Worm (Caenorhabditis elegans) whole organism, L3 larva: ENCODE measurements around the gene C09H10.4.

Experiments
- R02D3.7 ChIP-seq: fragments of 150-350 bp; optimal IDR thresholded peaks from 2 replicates; lab custom pipeline; 2014; ENCODE audit warnings: missing biosample characterization, missing genetic modification characterization
- ZK546.5 ChIP-seq: sonication (generic microtip); optimal IDR thresholded peaks from 2 replicates; lab custom pipeline; 2017; ENCODE audit warnings: missing biosample characterization, missing genetic modification characterization
- aly-2 ChIP-seq: fragments of 150-350 bp; optimal IDR thresholded peaks from 2 replicates; lab custom pipeline; 2014; ENCODE audit warnings: missing biosample characterization, missing genetic modification characterization
- ama-1 ChIP-seq: fragments of 150-350 bp; optimal IDR thresholded peaks from 2 replicates; lab custom pipeline; 2018
- ceh-28 ChIP-seq: fragments of 150-350 bp; optimal IDR thresholded peaks from 2 replicates; lab custom pipeline; 2014; ENCODE audit warnings: missing biosample characterization, missing genetic modification reagents, missing genetic modification characterization
- ceh-9 ChIP-seq: sonication (generic microtip); optimal IDR thresholded peaks from 2 replicates; lab custom pipeline; 2018; ENCODE audit warnings: missing biosample characterization, missing genetic modification characterization
- daf-12 ChIP-seq: fragments of 150-350 bp; optimal IDR thresholded peaks from 2 replicates; lab custom pipeline; 2014; ENCODE audit warnings: missing biosample characterization, missing genetic modification reagents, missing genetic modification characterization
- egl-5 ChIP-seq: fragments of 150-350 bp; optimal IDR thresholded peaks from 2 replicates; lab custom pipeline; 2017; ENCODE audit warnings: missing biosample characterization, missing genetic modification reagents, missing genetic modification characterization, inconsistent platforms
- elt-1 ChIP-seq: fragments of 150-350 bp; optimal IDR thresholded peaks from 2 replicates; lab custom pipeline; 2014; ENCODE audit warnings: missing biosample characterization, missing genetic modification characterization
- elt-2 ChIP-seq: sonication (generic microtip); optimal IDR thresholded peaks from 2 replicates; lab custom pipeline; 2016; ENCODE audit warnings: missing genetic modification reagents, mild to moderate bottlenecking, missing genetic modification characterization, missing compliant biosample characterization
- elt-3 ChIP-seq, 3 experiments: fragments of 150-350 bp in 1 of 3; sonication (generic microtip) in 2 of 3; optimal IDR thresholded peaks; 2 replicates in 2 of 3; 4 replicates in 1 of 3; lab custom pipeline; 2014 to 2017; ENCODE audit warnings: missing biosample characterization in 3 of 3, missing genetic modification characterization in 3 of 3
- eor-1 ChIP-seq, 2 experiments: fragments of 150-350 bp; optimal IDR thresholded peaks; 2 replicates each; lab custom pipeline; 2014 to 2018; ENCODE audit warnings: missing biosample characterization in 2 of 2, missing genetic modification characterization in 2 of 2
- fkh-10 ChIP-seq: sonication (generic microtip); optimal IDR thresholded peaks from 2 replicates; lab custom pipeline; 2017; ENCODE audit warnings: missing biosample characterization, missing genetic modification reagents, missing genetic modification characterization
- fkh-2 ChIP-seq: fragments of 150-350 bp; optimal IDR thresholded peaks from 2 replicates; lab custom pipeline; 2014; ENCODE audit warnings: missing biosample characterization, missing genetic modification reagents, missing genetic modification characterization
- fos-1 ChIP-seq: fragments of 150-350 bp; optimal IDR thresholded peaks from 2 replicates; lab custom pipeline; 2014; ENCODE audit warnings: missing biosample characterization, missing genetic modification characterization
- hmg-11 ChIP-seq: sonication (generic microtip); optimal IDR thresholded peaks from 2 replicates; lab custom pipeline; 2016; ENCODE audit warnings: missing genetic modification characterization, missing compliant biosample characterization
- jun-1 ChIP-seq: fragments of 150-350 bp; optimal IDR thresholded peaks from 2 replicates; lab custom pipeline; 2014; ENCODE audit warnings: missing biosample characterization, missing genetic modification reagents, missing genetic modification characterization
- lin-15B ChIP-seq: fragments of 150-350 bp; optimal IDR thresholded peaks from 2 replicates; lab custom pipeline; 2014; ENCODE audit warnings: missing biosample characterization, missing genetic modification characterization
- lin-39 ChIP-seq: fragments of 150-350 bp; optimal IDR thresholded peaks from 2 replicates; lab custom pipeline; 2018; ENCODE audit warnings: missing biosample characterization, missing genetic modification reagents, missing genetic modification characterization
- lsy-12 ChIP-seq: sonication (generic microtip); optimal IDR thresholded peaks from 2 replicates; lab custom pipeline; 2016; ENCODE audit warnings: mild to moderate bottlenecking, missing genetic modification characterization, missing compliant biosample characterization
- nfya-1 ChIP-seq: sonication (generic microtip); optimal IDR thresholded peaks from 2 replicates; lab custom pipeline; 2017; ENCODE audit warnings: missing genetic modification characterization, mild to moderate bottlenecking, missing compliant biosample characterization, antibody characterized with exemption, moderate library complexity; ENCODE audit not compliant: insufficient read depth
- nhr-11 ChIP-seq: fragments of 150-350 bp; optimal IDR thresholded peaks from 2 replicates; lab custom pipeline; 2014; ENCODE audit warnings: missing biosample characterization, missing genetic modification characterization
- nhr-12 ChIP-seq: fragments of 150-350 bp; optimal IDR thresholded peaks from 2 replicates; lab custom pipeline; 2014; ENCODE audit warnings: missing biosample characterization, missing genetic modification characterization
- nhr-23 ChIP-seq: fragments of 150-350 bp; optimal IDR thresholded peaks from 2 replicates; lab custom pipeline; 2014; ENCODE audit warnings: missing biosample characterization, missing genetic modification reagents, missing genetic modification characterization
- nhr-237 ChIP-seq: fragments of 150-350 bp; optimal IDR thresholded peaks from 2 replicates; lab custom pipeline; 2014; ENCODE audit warnings: missing biosample characterization, missing genetic modification characterization
- nhr-25 ChIP-seq: sonication (generic microtip); optimal IDR thresholded peaks from 2 replicates; lab custom pipeline; 2017; ENCODE audit warnings: missing biosample characterization, missing genetic modification characterization
- nhr-28 ChIP-seq: fragments of 150-350 bp; optimal IDR thresholded peaks from 2 replicates; lab custom pipeline; 2014; ENCODE audit warnings: missing biosample characterization, missing genetic modification characterization
- nhr-43 ChIP-seq: sonication (generic microtip); optimal IDR thresholded peaks from 2 replicates; lab custom pipeline; 2016; ENCODE audit warnings: mild to moderate bottlenecking, missing genetic modification characterization, missing compliant biosample characterization; ENCODE audit not compliant: poor library complexity, severe bottlenecking
- nhr-67 ChIP-seq: fragments of 150-350 bp; optimal IDR thresholded peaks from 2 replicates; lab custom pipeline; 2014; ENCODE audit warnings: missing biosample characterization, missing genetic modification characterization
- nhr-76 ChIP-seq: fragments of 150-350 bp; sonication (generic microtip); optimal IDR thresholded peaks from 5 replicates; lab custom pipeline; 2014; ENCODE audit warnings: missing biosample characterization, missing genetic modification characterization
- nhr-77 ChIP-seq: fragments of 150-350 bp; optimal IDR thresholded peaks from 2 replicates; lab custom pipeline; 2014; ENCODE audit warnings: missing biosample characterization, missing genetic modification characterization
- pha-4 ChIP-seq: fragments of 150-350 bp; optimal IDR thresholded peaks from 2 replicates; lab custom pipeline; 2014; ENCODE audit warnings: missing biosample characterization, missing genetic modification reagents, missing genetic modification characterization
- pqm-1 ChIP-seq: fragments of 150-350 bp; optimal IDR thresholded peaks from 2 replicates; lab custom pipeline; 2017; ENCODE audit warnings: missing biosample characterization, missing genetic modification characterization, inconsistent platforms
- sea-2 ChIP-seq: fragments of 150-350 bp; sonication (generic microtip); optimal IDR thresholded peaks from 4 replicates; lab custom pipeline; 2014; ENCODE audit warnings: missing biosample characterization, missing genetic modification reagents, missing genetic modification characterization
- skn-1 ChIP-seq: fragments of 150-350 bp; optimal IDR thresholded peaks from 2 replicates; lab custom pipeline; 2014; ENCODE audit warnings: missing biosample characterization, missing genetic modification characterization
- snpc-4 ChIP-seq: fragments of 150-350 bp; optimal IDR thresholded peaks from 2 replicates; lab custom pipeline; 2014; ENCODE audit warnings: missing biosample characterization, missing genetic modification characterization
- tbx-2 ChIP-seq: sonication (generic microtip); optimal IDR thresholded peaks from 2 replicates; lab custom pipeline; 2016; ENCODE audit warnings: mild to moderate bottlenecking, missing genetic modification characterization, missing compliant biosample characterization
- unc-62 ChIP-seq: fragments of 150-350 bp; sonication (generic microtip); optimal IDR thresholded peaks from 4 replicates; lab custom pipeline; 2014; ENCODE audit warnings: missing biosample characterization, missing genetic modification reagents, missing genetic modification characterization
- zag-1 ChIP-seq: fragments of 150-350 bp; optimal IDR thresholded peaks from 2 replicates; lab custom pipeline; 2014; ENCODE audit warnings: missing biosample characterization, missing genetic modification characterization
- ztf-4 ChIP-seq: fragments of 150-350 bp; optimal IDR thresholded peaks from 2 replicates; lab custom pipeline; 2014; ENCODE audit warnings: missing biosample characterization, missing genetic modification characterization

The C09H10.4 gene

ce11 chrII:11096233-11096632 lies 3.7 kb upstream of the C09H10.4 start, which contains the start of gene nbs-1:
Gene nbs-1 (minus strand): TSS chrII:11096478.
- no peak for TF ChIP-seq nhr-25 (tag; lab: Kevin White, UChicago)
- TF ChIP-seq hmg-11 (tag; lab: Kevin White, UChicago): no peak
- no peak for TF ChIP-seq R02D3.7 (tag; lab: Kevin White, UChicago)
- no peak for TF ChIP-seq lin-39
- no peak for TF ChIP-seq nhr-43 (tag; lab: Kevin White, UChicago)
- no peak for TF ChIP-seq pha-4
- TF ChIP-seq egl-5 (tag; lab: Kevin White, UChicago): no peak
- TF ChIP-seq nfya-1: no peak
- TF ChIP-seq lin-15B (tag; lab: Kevin White, UChicago): no peak
- TF ChIP-seq jun-1 (tag; lab: Kevin White, UChicago): no peak
- TF ChIP-seq fos-1 (tag; lab: Kevin White, UChicago): no peak
- TF ChIP-seq nhr-67 (tag; lab: Kevin White, UChicago): no peak
- no peak for TF ChIP-seq tbx-2 (tag; lab: Kevin White, UChicago)
- no peak for TF ChIP-seq ama-1 (lab: Kevin White, UChicago)
- no peak for TF ChIP-seq nhr-76
- TF ChIP-seq sea-2: no peak
- TF ChIP-seq nhr-23: no peak
- no peak for TF ChIP-seq nhr-28 (tag; lab: Kevin White, UChicago)
- TF ChIP-seq daf-12 (tag; lab: Kevin White, UChicago): no peak
- TF ChIP-seq skn-1 (tag; lab: Kevin White, UChicago): no peak

- peak; percentile 83 for TF ChIP-seq nhr-25 (tag; lab: Kevin White, UChicago)
- TF ChIP-seq nhr-237 (tag; lab: Kevin White, UChicago): no peak
- TF ChIP-seq ceh-28 (tag; lab: Kevin White, UChicago): peak; percentile 41
- TF ChIP-seq nhr-23: peak; percentile 92
- TF ChIP-seq pqm-1 (tag; lab: Kevin White, UChicago): peak; percentile 33
- no peak for TF ChIP-seq unc-62 (GFP tag; lab: Kevin White, UChicago)
- TF ChIP-seq zag-1: no peak
- TF ChIP-seq egl-5 (tag; lab: Kevin White, UChicago): peak; percentile 96
- no peak for TF ChIP-seq elt-1 (tag; lab: Kevin White, UChicago)
- TF ChIP-seq skn-1 (tag; lab: Kevin White, UChicago): peak; percentile 83
- peak; percentile 96 for TF ChIP-seq pha-4
- peak; percentile 41 for TF ChIP-seq nhr-43 (tag; lab: Kevin White, UChicago)
- peak; percentile 21 for TF ChIP-seq nhr-76
- no peak for TF ChIP-seq ZK546.5 (tag; lab: Kevin White, UChicago)
- no peak for TF ChIP-seq aly-2
- TF ChIP-seq R02D3.7 (tag; lab: Kevin White, UChicago): peak; percentile 45
- TF ChIP-seq snpc-4 (tag; lab: Kevin White, UChicago): peak; percentile 80
- peak; percentile 97 for TF ChIP-seq nfya-1
- peak; percentile 79 for TF ChIP-seq hmg-11 (tag; lab: Kevin White, UChicago)
- peak; percentile 47 for TF ChIP-seq ama-1 (lab: Kevin White, UChicago)
- TF ChIP-seq ceh-9 (tag; lab: Kevin White, UChicago): no peak
- TF ChIP-seq fkh-2: no peak
- TF ChIP-seq fkh-10 (GFP tag; lab: Kevin White, UChicago): peak; percentile 17
- TF ChIP-seq elt-2 (tag; lab: Kevin White, UChicago): peak; percentile 45
- peak; percentile 92 for TF ChIP-seq lin-15B (tag; lab: Kevin White, UChicago)
- no peak for TF ChIP-seq ztf-4 (tag; lab: Kevin White, UChicago)
- peak; percentile 41 for TF ChIP-seq lsy-12 (tag; lab: Kevin White, UChicago)
- TF ChIP-seq lin-39: peak; percentile 96
- TF ChIP-seq jun-1 (tag; lab: Kevin White, UChicago): peak; percentile 31
- TF ChIP-seq nhr-11 (tag; lab: Kevin White, UChicago): no peak
- no peak for TF ChIP-seq eor-1 (tag; optimal IDR thresholded peaks at IDR 0.05; lab: Kevin White, UChicago)
Measured at ce11 chrII:11097154-11097887, 2.6 kb upstream of the C09H10.4 start, which contains the start of the genes rpl-36.A and nuo-1. Gene rpl-36.A (minus strand): TSS chrII:11097204. Gene nuo-1 (plus strand): TSS chrII:11097837.

ce11 chrII:11101171-11101570 lies 1.2 kb downstream of the C09H10.4 start:
- no peak for TF ChIP-seq nhr-23
- TF ChIP-seq lin-15B (tag; lab: Kevin White, UChicago): no peak
- no peak for TF ChIP-seq pqm-1 (tag; lab: Kevin White, UChicago)
- TF ChIP-seq daf-12 (tag; lab: Kevin White, UChicago): no peak
- no peak for TF ChIP-seq nhr-67 (tag; lab: Kevin White, UChicago)
- no peak for TF ChIP-seq lin-39
- TF ChIP-seq elt-3 (tag; optimal IDR thresholded peaks at IDR 0.05; lab: Kevin White, UChicago): no peak
- no peak for TF ChIP-seq fos-1 (tag; lab: Kevin White, UChicago)
- no peak for TF ChIP-seq aly-2
- TF ChIP-seq jun-1 (tag; lab: Kevin White, UChicago): no peak
- no peak for TF ChIP-seq nhr-11 (tag; lab: Kevin White, UChicago)
- TF ChIP-seq R02D3.7 (tag; lab: Kevin White, UChicago): no peak
- no peak for TF ChIP-seq tbx-2 (tag; lab: Kevin White, UChicago)
- no peak for TF ChIP-seq nhr-12 (tag; lab: Kevin White, UChicago)
- no peak for TF ChIP-seq ZK546.5 (tag; lab: Kevin White, UChicago)
- no peak for TF ChIP-seq nhr-77
- no peak for TF ChIP-seq pha-4
- no peak for TF ChIP-seq nhr-43 (tag; lab: Kevin White, UChicago)
